Worm (Caenorhabditis elegans): ENCODE results near the gene F18C5.5.

DNA sequence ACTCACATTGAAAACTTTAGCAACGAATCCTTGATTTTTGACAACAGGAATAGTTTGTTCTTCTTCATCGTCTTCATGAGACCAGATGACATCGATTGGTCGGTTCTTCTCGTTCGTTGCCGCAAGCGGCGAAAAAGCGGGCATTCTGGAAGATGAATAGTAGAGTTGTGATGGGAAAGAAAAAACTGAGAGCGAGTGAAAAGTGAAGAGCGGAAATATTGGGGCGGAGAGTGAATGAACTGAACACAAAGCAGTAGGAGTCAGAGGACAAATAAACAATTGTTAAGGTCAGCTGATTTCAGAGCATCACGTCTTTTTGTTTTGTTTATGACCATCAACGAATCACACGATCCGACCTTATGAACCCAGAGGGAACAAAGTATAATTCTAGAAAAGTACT, 5.2 kb downstream of the F18C5.5 start, which contains the start of gene F18C5.10:
- TF ChIP-seq lin-39 (tag; optimal IDR thresholded peaks at IDR 0.05) = no peak
- no peak for TF ChIP-seq ztf-4 (tag; optimal IDR thresholded peaks at IDR 0.05)
